Worm (Caenorhabditis elegans): ENCODE data around the gene Y34B4A.10.

DNA sequence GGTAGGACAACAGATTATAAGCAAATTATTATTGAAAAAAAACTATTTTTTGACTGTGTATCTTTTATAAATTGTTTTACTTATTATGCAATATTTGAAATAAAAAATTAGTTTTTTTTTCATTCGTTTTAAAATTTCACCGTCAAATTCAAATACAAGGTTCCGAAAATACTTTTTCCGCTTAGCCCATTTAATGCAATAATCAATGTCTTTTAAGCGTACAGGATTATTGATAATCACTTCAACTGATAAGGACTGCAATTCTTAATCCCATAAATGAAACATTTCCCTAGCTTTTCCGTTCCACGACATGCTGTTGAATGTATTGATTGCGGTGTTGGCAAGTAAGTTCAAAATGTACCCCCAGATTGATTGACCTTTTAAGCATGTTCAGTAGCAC lies 7.3 kb downstream of the Y34B4A.10 start, which contains the start of gene nspg-12:
- TF ChIP-seq nhr-90 (tag; optimal IDR thresholded peaks at IDR 0.05): no peak
- TF ChIP-seq ccch-3 (GFP tag; optimal IDR thresholded peaks at IDR 0.05): no peak
- no peak for TF ChIP-seq rec-8 (tag; optimal IDR thresholded peaks at IDR 0.05)
- no peak for TF ChIP-seq nfya-1 (tag; optimal IDR thresholded peaks at IDR 0.05; ENCODE audit: borderline replicate concordance, insufficient read depth)
- TF ChIP-seq snpc-3.4 (tag; optimal IDR thresholded peaks at IDR 0.05): no peak

Data from whole organism, young adult.